Fruit fly (Drosophila melanogaster) whole organism, embryonic: ENCODE measurements around the gene Hayan.
A peak's percentile ranks its signal among the peaks of the same experiment; 100 is the strongest.

Experiments used
- Atf6 ChIP-seq: fragments of 200-800 bp; sonication (Bioruptor generic); IDR thresholded peaks from 2 replicates; pipeline ENCODE4 v1.3.6; 2022; ENCODE audit warnings: missing biosample characterization, missing genetic modification characterization
- Bgb ChIP-seq: fragments of 200-800 bp; sonication (Bioruptor generic); IDR thresholded peaks from 2 replicates; pipeline ENCODE4 v1.3.6; 2022; ENCODE audit warnings: missing biosample characterization, missing genetic modification characterization; ENCODE audit not compliant: partially characterized antibody
- CG10979 ChIP-seq: fragments of 200-800 bp; sonication (Bioruptor generic); optimal IDR thresholded peaks from 2 replicates; lab custom pipeline; 2018; ENCODE audit warnings: missing biosample characterization, mild to moderate bottlenecking, missing genetic modification characterization, moderate library complexity
- CG12219 ChIP-seq: fragments of 200-800 bp; sonication (Bioruptor generic); optimal IDR thresholded peaks from 3 replicates; lab custom pipeline; 2018; ENCODE audit warnings: missing biosample characterization, mild to moderate bottlenecking, missing genetic modification characterization
- CG14014 ChIP-seq: fragments of 200-800 bp; sonication (Bioruptor generic); IDR thresholded peaks from 2 replicates; pipeline ENCODE4 v1.3.6; 2022; ENCODE audit warnings: missing biosample characterization, missing genetic modification characterization
- CG15514 ChIP-seq: fragments of 200-800 bp; sonication (Bioruptor generic); optimal IDR thresholded peaks from 3 replicates; lab custom pipeline; 2017; ENCODE audit warnings: missing biosample characterization, missing genetic modification characterization, mild to moderate bottlenecking, moderate library complexity, missing genetic modification reagents
- CG17186 ChIP-seq: fragments of 200-800 bp; sonication (Bioruptor generic); optimal IDR thresholded peaks from 3 replicates; lab custom pipeline; 2017; ENCODE audit warnings: missing biosample characterization, missing genetic modification reagents, missing genetic modification characterization
- CG17361 ChIP-seq: fragments of 200-800 bp; sonication (Bioruptor generic); IDR thresholded peaks from 3 replicates; pipeline ENCODE4 v1.3.6; 2022; ENCODE audit warnings: missing biosample characterization, missing genetic modification characterization
- CG17385 ChIP-seq: fragments of 200-800 bp; sonication (Bioruptor generic); optimal IDR thresholded peaks from 3 replicates; lab custom pipeline; 2018; ENCODE audit warnings: missing biosample characterization, mild to moderate bottlenecking, missing genetic modification characterization
- CG18476 ChIP-seq: fragments of 200-800 bp; sonication (Bioruptor generic); optimal IDR thresholded peaks from 2 replicates; lab custom pipeline; 2016; ENCODE audit warnings: missing biosample characterization, mild to moderate bottlenecking, missing genetic modification characterization
- CG2889 ChIP-seq: fragments of 200-800 bp; sonication (Bioruptor generic); IDR thresholded peaks from 3 replicates; pipeline ENCODE4 v1.3.6; 2022; ENCODE audit warnings: missing biosample characterization, missing genetic modification characterization
- CG31388 ChIP-seq: fragments of 200-800 bp; sonication (Bioruptor generic); optimal IDR thresholded peaks from 2 replicates; lab custom pipeline; 2016; ENCODE audit warnings: missing biosample characterization, missing genetic modification characterization
- CG32772 ChIP-seq: fragments of 200-800 bp; sonication (Bioruptor generic); IDR thresholded peaks from 2 replicates; pipeline ENCODE4 v1.3.6; 2022; ENCODE audit warnings: missing biosample characterization, missing genetic modification characterization
- CG33557 ChIP-seq: fragments of 200-800 bp; sonication (Bioruptor generic); optimal IDR thresholded peaks from 2 replicates; lab custom pipeline; 2019; ENCODE audit warnings: missing biosample characterization, mild to moderate bottlenecking, missing genetic modification characterization, moderate library complexity
- CG34224 ChIP-seq: fragments of 200-800 bp; sonication (Bioruptor generic); IDR thresholded peaks from 3 replicates; pipeline ENCODE4 v1.3.6; 2022; ENCODE audit warnings: missing biosample characterization, missing genetic modification characterization; ENCODE audit not compliant: partially characterized antibody
- CG34376 ChIP-seq: fragments of 200-800 bp; sonication (Bioruptor generic); optimal IDR thresholded peaks from 2 replicates; lab custom pipeline; 2018; ENCODE audit warnings: missing biosample characterization, mild to moderate bottlenecking, missing genetic modification characterization
- CG4707 ChIP-seq: fragments of 200-800 bp; sonication (Bioruptor generic); optimal IDR thresholded peaks from 2 replicates; lab custom pipeline; 2018; ENCODE audit warnings: missing biosample characterization, mild to moderate bottlenecking, missing genetic modification characterization, moderate library complexity
- CG7928 ChIP-seq: fragments of 200-800 bp; sonication (Bioruptor generic); optimal IDR thresholded peaks from 2 replicates; lab custom pipeline; 2017; ENCODE audit warnings: missing biosample characterization, mild to moderate bottlenecking, missing genetic modification characterization
- CG7987 ChIP-seq: fragments of 200-800 bp; sonication (Bioruptor generic); optimal IDR thresholded peaks from 2 replicates; lab custom pipeline; 2018; ENCODE audit warnings: missing biosample characterization, mild to moderate bottlenecking, missing genetic modification characterization, moderate library complexity
- Chrac-16 ChIP-seq: fragments of 200-800 bp; sonication (Bioruptor generic); optimal IDR thresholded peaks from 3 replicates; lab custom pipeline; 2016; ENCODE audit warnings: missing biosample characterization, missing genetic modification characterization
- D ChIP-seq, 2 experiments: fragments of 200-800 bp in 1 of 2; fragments of >200 bp in 1 of 2; sonication (Bioruptor generic) in 1 of 2; optimal IDR thresholded peaks; 2 replicates in 1 of 2; 3 replicates in 1 of 2; lab custom pipeline; 2017; ENCODE audit warnings: mild to moderate bottlenecking in 1 of 2, missing biosample characterization in 1 of 2, missing genetic modification characterization in 1 of 2, missing genetic modification reagents in 1 of 2
- D19A ChIP-seq: fragments of 200-800 bp; optimal IDR thresholded peaks from 3 replicates; lab custom pipeline; 2019; ENCODE audit warnings: missing biosample characterization, mild to moderate bottlenecking, missing genetic modification characterization, moderate library complexity
- Drgx ChIP-seq: fragments of 200-800 bp; sonication (Bioruptor generic); IDR thresholded peaks from 2 replicates; pipeline ENCODE4 v1.3.6; 2022; ENCODE audit warnings: missing biosample characterization, missing genetic modification characterization
- HLH3B ChIP-seq: fragments of 200-800 bp; sonication (Bioruptor generic); IDR thresholded peaks from 2 replicates; pipeline ENCODE4 v1.3.6; 2022; ENCODE audit warnings: missing biosample characterization, missing genetic modification characterization
- Lhr ChIP-seq: fragments of 200-800 bp; sonication (Bioruptor generic); optimal IDR thresholded peaks from 3 replicates; lab custom pipeline; 2017; ENCODE audit warnings: mild to moderate bottlenecking, missing biosample characterization, missing genetic modification reagents, missing genetic modification characterization
- MESR4 ChIP-seq: fragments of 200-800 bp; sonication (Bioruptor generic); optimal IDR thresholded peaks from 2 replicates; lab custom pipeline; 2018; ENCODE audit warnings: missing biosample characterization, mild to moderate bottlenecking, missing genetic modification characterization, moderate library complexity
- Mes4 ChIP-seq: fragments of 200-800 bp; sonication (Bioruptor generic); optimal IDR thresholded peaks from 2 replicates; lab custom pipeline; 2016; ENCODE audit warnings: missing biosample characterization, missing genetic modification characterization
- Neu2 ChIP-seq: fragments of 200-800 bp; sonication (Bioruptor generic); optimal IDR thresholded peaks from 3 replicates; lab custom pipeline; 2016; ENCODE audit warnings: missing biosample characterization, missing genetic modification characterization, borderline replicate concordance
- NfI ChIP-seq: fragments of 200-800 bp; sonication (Bioruptor generic); optimal IDR thresholded peaks from 3 replicates; lab custom pipeline; 2018; ENCODE audit warnings: missing biosample characterization, mild to moderate bottlenecking, missing genetic modification characterization, moderate library complexity
- Ravus ChIP-seq: fragments of 200-800 bp; sonication (Bioruptor generic); IDR thresholded peaks from 2 replicates; pipeline ENCODE4 v1.3.6; 2022; ENCODE audit warnings: missing biosample characterization, missing genetic modification characterization
- Side ChIP-seq: fragments of 200-800 bp; sonication (Bioruptor generic); optimal IDR thresholded peaks from 2 replicates; lab custom pipeline; 2016; ENCODE audit warnings: missing biosample characterization, missing genetic modification characterization
- Sox100B ChIP-seq: fragments of 200-800 bp; sonication (Bioruptor generic); optimal IDR thresholded peaks from 3 replicates; lab custom pipeline; 2018; ENCODE audit warnings: missing biosample characterization, mild to moderate bottlenecking, missing genetic modification characterization
- TFAM ChIP-seq: fragments of 200-800 bp; sonication (Bioruptor generic); optimal IDR thresholded peaks from 2 replicates; lab custom pipeline; 2017; ENCODE audit warnings: missing biosample characterization, missing genetic modification characterization, inconsistent platforms
- Trl ChIP-seq, 3 experiments: fragments of >200 bp in 2 of 3; fragments of 200-800 bp in 1 of 3; sonication (Bioruptor generic) in 1 of 3; optimal IDR thresholded peaks; 2 replicates in 1 of 3; 3 replicates in 2 of 3; lab custom pipeline; 2016 to 2017; ENCODE audit warnings: missing biosample characterization in 1 of 3, missing genetic modification characterization in 1 of 3
- Usf ChIP-seq: fragments of 200-800 bp; sonication (Bioruptor generic); optimal IDR thresholded peaks from 2 replicates; lab custom pipeline; 2017; ENCODE audit warnings: missing genotype, missing biosample characterization, missing genetic modification characterization
- Vsx1 ChIP-seq: fragments of 200-800 bp; sonication (Bioruptor generic); optimal IDR thresholded peaks from 2 replicates; lab custom pipeline; 2017; ENCODE audit warnings: missing biosample characterization, mild to moderate bottlenecking, missing genetic modification characterization, missing genetic modification reagents
- ap ChIP-seq: fragments of 200-800 bp; sonication (Bioruptor generic); IDR thresholded peaks from 2 replicates; pipeline ENCODE4 v1.3.6; 2022; ENCODE audit warnings: missing biosample characterization, missing genetic modification characterization
- br ChIP-seq: fragments of >200 bp; optimal IDR thresholded peaks from 2 replicates; lab custom pipeline; 2017
- croc ChIP-seq: fragments of 200-800 bp; sonication (Bioruptor generic); conservative IDR thresholded peaks from 3 replicates; pipeline ENCODE4 v1.3.6; 2022; ENCODE audit warnings: missing biosample characterization, missing genetic modification characterization
- fd3F ChIP-seq: fragments of 200-800 bp; sonication (Bioruptor generic); optimal IDR thresholded peaks from 2 replicates; lab custom pipeline; 2018; ENCODE audit warnings: missing biosample characterization, mild to moderate bottlenecking, missing genetic modification characterization, moderate library complexity
- grn ChIP-seq: fragments of 200-800 bp; sonication (Bioruptor generic); optimal IDR thresholded peaks from 3 replicates; lab custom pipeline; 2017; ENCODE audit warnings: missing biosample characterization, missing genetic modification characterization
- kah ChIP-seq: fragments of 200-800 bp; sonication (Bioruptor generic); optimal IDR thresholded peaks from 2 replicates; lab custom pipeline; 2018; ENCODE audit warnings: missing biosample characterization, mild to moderate bottlenecking, missing genetic modification characterization
- kay ChIP-seq: fragments of 200-800 bp; sonication (Bioruptor generic); optimal IDR thresholded peaks from 2 replicates; lab custom pipeline; 2016; ENCODE audit warnings: missing biosample characterization, missing genetic modification characterization
- kni ChIP-seq: fragments of 200-800 bp; sonication (Bioruptor generic); optimal IDR thresholded peaks from 3 replicates; lab custom pipeline; 2017; ENCODE audit warnings: mild to moderate bottlenecking, missing biosample characterization, missing genetic modification reagents, missing genetic modification characterization
- lbe ChIP-seq: fragments of 200-800 bp; sonication (Bioruptor generic); optimal IDR thresholded peaks from 2 replicates; lab custom pipeline; 2016; ENCODE audit warnings: missing biosample characterization, mild to moderate bottlenecking, missing genetic modification characterization
- sd ChIP-seq: fragments of 200-800 bp; sonication (Bioruptor generic); optimal IDR thresholded peaks from 3 replicates; lab custom pipeline; 2018; ENCODE audit warnings: missing biosample characterization, mild to moderate bottlenecking, missing genetic modification characterization, moderate library complexity
- sqz ChIP-seq: fragments of 200-800 bp; sonication (Bioruptor generic); optimal IDR thresholded peaks from 3 replicates; lab custom pipeline; 2018; ENCODE audit warnings: missing biosample characterization, mild to moderate bottlenecking, missing genetic modification characterization
- trh ChIP-seq: fragments of 200-800 bp; sonication (Bioruptor generic); optimal IDR thresholded peaks from 2 replicates; lab custom pipeline; 2016; ENCODE audit warnings: missing biosample characterization, missing genetic modification characterization
- unc-4 ChIP-seq: fragments of 200-800 bp; sonication (Bioruptor generic); IDR thresholded peaks from 2 replicates; pipeline ENCODE4 v1.3.6; 2022; ENCODE audit warnings: missing biosample characterization, missing genetic modification characterization; ENCODE audit not compliant: partially characterized antibody
- zen ChIP-seq: fragments of 200-800 bp; sonication (Bioruptor generic); optimal IDR thresholded peaks from 3 replicates; lab custom pipeline; 2018; ENCODE audit warnings: missing biosample characterization, mild to moderate bottlenecking, missing genetic modification characterization, moderate library complexity

The Hayan gene

dm6 chrX:18533308-18533707 is 49.7 kb upstream of the Hayan start (continued):
- no peak for TF ChIP-seq grn (GFP tag; lab: Kevin White, UChicago)
- TF ChIP-seq CG32772 (GFP tag; lab: Robert Waterston, UW): no peak
- TF ChIP-seq Usf (GFP tag; lab: Kevin White, UChicago): no peak
- no peak for TF ChIP-seq CG34224
- TF ChIP-seq CG18476 (GFP tag; lab: Kevin White, UChicago): no peak
- TF ChIP-seq MESR4 (GFP tag; lab: Kevin White, UChicago): no peak
- no peak for TF ChIP-seq kni
- peak; percentile 4 for TF ChIP-seq Sox100B (GFP tag; lab: Kevin White, UChicago)
- no peak for TF ChIP-seq fd3F (GFP tag; lab: Kevin White, UChicago)
- TF ChIP-seq zen (tag; lab: Kevin White, UChicago): no peak
- no peak for TF ChIP-seq Vsx1
- peak; percentile 31 for TF ChIP-seq CG17385 (GFP tag; lab: Kevin White, UChicago)
- peak; percentile 39 for TF ChIP-seq CG10979 (tag; lab: Kevin White, UChicago)
- no peak for TF ChIP-seq CG2889 (GFP tag; lab: Robert Waterston, UW)
- no peak for TF ChIP-seq Side (GFP tag; lab: Kevin White, UChicago)
- no peak for TF ChIP-seq CG34376 (GFP tag; lab: Kevin White, UChicago)
- TF ChIP-seq CG7928 (GFP tag; lab: Kevin White, UChicago): no peak
- TF ChIP-seq CG14014: no peak
- TF ChIP-seq Bgb (GFP tag; lab: Robert Waterston, UW): no peak
- no peak for TF ChIP-seq CG15514
- TF ChIP-seq ap (GFP tag; lab: Robert Waterston, UW): no peak
- no peak for TF ChIP-seq Atf6 (GFP tag; lab: Robert Waterston, UW)
- no peak for TF ChIP-seq NfI (GFP tag; lab: Kevin White, UChicago)
- TF ChIP-seq CG7987 (GFP tag; lab: Kevin White, UChicago): no peak
- peak; percentile 42; the same call in 1 of the 3 replicates for TF ChIP-seq CG17361 (GFP tag; lab: Robert Waterston, UW)
- no peak for TF ChIP-seq Drgx (GFP tag; lab: Robert Waterston, UW)
- TF ChIP-seq sqz (GFP tag; lab: Kevin White, UChicago): no peak
- peak; percentile 53 for TF ChIP-seq trh (GFP tag; lab: Kevin White, UChicago)
- TF ChIP-seq CG12219 (GFP tag; lab: Kevin White, UChicago): no peak
- TF ChIP-seq CG4707: peak; percentile 91
- TF ChIP-seq kah (GFP tag; lab: Kevin White, UChicago): no peak
- TF ChIP-seq sd: no peak
- TF ChIP-seq Lhr (GFP tag; lab: Kevin White, UChicago): peak; percentile 11
- no peak for TF ChIP-seq CG17186 (GFP tag; lab: Kevin White, UChicago)
- TF ChIP-seq D (optimal IDR thresholded peaks at IDR 0.05; lab: Kevin White, UChicago): no peak
- no peak for TF ChIP-seq D (GFP tag; optimal IDR thresholded peaks at IDR 0.05; lab: Kevin White, UChicago)
- TF ChIP-seq br (lab: Kevin White, UChicago): no peak
- TF ChIP-seq lbe (GFP tag; lab: Kevin White, UChicago): no peak
- TF ChIP-seq D19A (tag; lab: Kevin White, UChicago): peak; percentile 18
- TF ChIP-seq unc-4: no peak
- TF ChIP-seq Neu2: no peak
- no peak for TF ChIP-seq CG33557 (GFP tag; lab: Kevin White, UChicago)
- peak; percentile 34; the same call in 1 of the 3 replicates for TF ChIP-seq croc (GFP tag; lab: Robert Waterston, UW)
- no peak for TF ChIP-seq Ravus (GFP tag; lab: Robert Waterston, UW)
- no peak for TF ChIP-seq TFAM (GFP tag; lab: Kevin White, UChicago)
- TF ChIP-seq HLH3B (GFP tag; lab: Robert Waterston, UW): no peak
- peak; percentile 29 for TF ChIP-seq kay (GFP tag; lab: Kevin White, UChicago)
- TF ChIP-seq Chrac-16 (GFP tag; lab: Kevin White, UChicago): peak; percentile 7
- no peak for TF ChIP-seq CG31388 (GFP tag; lab: Kevin White, UChicago)
- no peak for TF ChIP-seq Mes4 (GFP tag; lab: Kevin White, UChicago)
- no peak for TF ChIP-seq Trl (optimal IDR thresholded peaks at IDR 0.05; lab: Kevin White, UChicago)
- TF ChIP-seq Trl (GFP tag; optimal IDR thresholded peaks at IDR 0.05; lab: Kevin White, UChicago): no peak
